Worm (Caenorhabditis elegans) whole organism, L2 larva: Measurements from ENCODE around the gene ZK380.6.

Experiments used
- C34F6.9 ChIP-seq: fragments of 150-350 bp; optimal IDR thresholded peaks from 2 replicates; lab custom pipeline; 2014; ENCODE audit warnings: missing biosample characterization, missing genetic modification characterization
- R02D3.7 ChIP-seq: fragments of 150-350 bp; optimal IDR thresholded peaks from 2 replicates; lab custom pipeline; 2014; ENCODE audit warnings: missing biosample characterization, missing genetic modification characterization
- Y55F3AM.14 ChIP-seq: fragments of 200-800 bp; sonication (Bioruptor generic); optimal IDR thresholded peaks from 2 replicates; lab custom pipeline; 2018; ENCODE audit warnings: mild to moderate bottlenecking, missing genetic modification characterization, missing compliant biosample characterization
- ZK546.5 ChIP-seq: sonication (generic microtip); optimal IDR thresholded peaks from 2 replicates; lab custom pipeline; 2017; ENCODE audit warnings: missing biosample characterization, missing genetic modification characterization
- alr-1 ChIP-seq: fragments of 150-350 bp; optimal IDR thresholded peaks from 2 replicates; lab custom pipeline; 2014; ENCODE audit warnings: missing biosample characterization, missing genetic modification characterization
- ama-1 ChIP-seq: fragments of 150-350 bp; optimal IDR thresholded peaks from 2 replicates; lab custom pipeline; 2018; ENCODE audit warnings: inconsistent platforms
- ceh-16 ChIP-seq: fragments of 150-350 bp; optimal IDR thresholded peaks from 2 replicates; lab custom pipeline; 2014; ENCODE audit warnings: missing biosample characterization, missing genetic modification characterization
- ceh-82 ChIP-seq: fragments of 150-350 bp; optimal IDR thresholded peaks from 2 replicates; lab custom pipeline; 2014; ENCODE audit warnings: missing biosample characterization, missing genetic modification characterization
- crh-2 ChIP-seq: sonication (generic microtip); optimal IDR thresholded peaks from 2 replicates; lab custom pipeline; 2017; ENCODE audit warnings: missing biosample characterization, missing genetic modification characterization
- dmd-4 ChIP-seq: sonication (generic microtip); optimal IDR thresholded peaks from 2 replicates; lab custom pipeline; 2017; ENCODE audit warnings: missing biosample characterization, missing genetic modification characterization
- egl-27 ChIP-seq: sonication (generic microtip); optimal IDR thresholded peaks from 3 replicates; lab custom pipeline; 2017; ENCODE audit warnings: missing biosample characterization, missing genetic modification reagents, missing genetic modification characterization
- elt-1 ChIP-seq: fragments of 150-350 bp; optimal IDR thresholded peaks from 2 replicates; lab custom pipeline; 2014; ENCODE audit warnings: missing biosample characterization, missing genetic modification characterization
- elt-3 ChIP-seq: sonication (generic microtip); optimal IDR thresholded peaks from 2 replicates; lab custom pipeline; 2017; ENCODE audit warnings: missing biosample characterization, missing genetic modification characterization
- fos-1 ChIP-seq: fragments of 150-350 bp; optimal IDR thresholded peaks from 2 replicates; lab custom pipeline; 2014; ENCODE audit warnings: missing biosample characterization, missing genetic modification characterization
- gmeb-1 ChIP-seq: fragments of 150-350 bp; optimal IDR thresholded peaks from 2 replicates; lab custom pipeline; 2014; ENCODE audit warnings: missing biosample characterization, missing genetic modification characterization
- lin-11 ChIP-seq: fragments of 150-350 bp; sonication (generic microtip); optimal IDR thresholded peaks from 2 replicates; lab custom pipeline; 2014; ENCODE audit warnings: missing biosample characterization, missing genetic modification characterization, inconsistent platforms, mixed read lengths
- lin-39 ChIP-seq: fragments of 150-350 bp; optimal IDR thresholded peaks from 2 replicates; lab custom pipeline; 2014; ENCODE audit warnings: missing biosample characterization, missing genetic modification reagents, missing genetic modification characterization
- lsy-2 ChIP-seq, 2 experiments: fragments of 150-350 bp in 1 of 2; sonication (generic microtip) in 1 of 2; optimal IDR thresholded peaks; 2 replicates each; lab custom pipeline; 2014 to 2017; ENCODE audit warnings: missing biosample characterization in 2 of 2, missing genetic modification characterization in 2 of 2
- mab-5 ChIP-seq: fragments of 150-350 bp; optimal IDR thresholded peaks from 2 replicates; lab custom pipeline; 2014; ENCODE audit warnings: missing biosample characterization, missing genetic modification characterization
- mbf-1 ChIP-seq: sonication (generic microtip); optimal IDR thresholded peaks from 2 replicates; lab custom pipeline; 2017; ENCODE audit warnings: missing biosample characterization, missing genetic modification characterization
- mdl-1 ChIP-seq, 2 experiments: fragments of 150-350 bp in 1 of 2; sonication (generic microtip) in 1 of 2; optimal IDR thresholded peaks; 2 replicates each; lab custom pipeline; 2017; ENCODE audit warnings: missing biosample characterization in 2 of 2, missing genetic modification characterization in 2 of 2
- nhr-11 ChIP-seq: fragments of 150-350 bp; optimal IDR thresholded peaks from 2 replicates; lab custom pipeline; 2014; ENCODE audit warnings: missing biosample characterization, missing genetic modification characterization
- nhr-129 ChIP-seq: fragments of 150-350 bp; optimal IDR thresholded peaks from 2 replicates; lab custom pipeline; 2014; ENCODE audit warnings: missing biosample characterization, missing genetic modification characterization
- nhr-21 ChIP-seq: fragments of 150-350 bp; optimal IDR thresholded peaks from 2 replicates; lab custom pipeline; 2014; ENCODE audit warnings: missing biosample characterization, missing genetic modification characterization
- nhr-23 ChIP-seq: fragments of 150-350 bp; optimal IDR thresholded peaks from 2 replicates; lab custom pipeline; 2014; ENCODE audit warnings: missing biosample characterization, missing genetic modification reagents, missing genetic modification characterization
- nhr-25 ChIP-seq: fragments of 150-350 bp; sonication (generic microtip); optimal IDR thresholded peaks from 3 replicates; lab custom pipeline; 2014; ENCODE audit warnings: missing biosample characterization, missing genetic modification characterization
- peb-1 ChIP-seq: fragments of 150-350 bp; optimal IDR thresholded peaks from 2 replicates; lab custom pipeline; 2014; ENCODE audit warnings: missing biosample characterization, missing genetic modification characterization
- sem-4 ChIP-seq: fragments of 150-350 bp; optimal IDR thresholded peaks from 2 replicates; lab custom pipeline; 2014; ENCODE audit warnings: missing biosample characterization, missing genetic modification reagents, missing genetic modification characterization
- sma-3 ChIP-seq: sonication (generic microtip); optimal IDR thresholded peaks from 2 replicates; lab custom pipeline; 2016; ENCODE audit warnings: missing genetic modification reagents, missing genetic modification characterization, missing compliant biosample characterization
- sma-9 ChIP-seq, 2 experiments: fragments of 150-350 bp in 1 of 2; sonication (generic microtip) in 1 of 2; optimal IDR thresholded peaks; 2 replicates each; lab custom pipeline; 2014 to 2016; ENCODE audit warnings: missing genetic modification characterization in 2 of 2, mild to moderate bottlenecking in 1 of 2, missing biosample characterization in 1 of 2, missing compliant biosample characterization in 1 of 2, missing genetic modification reagents in 1 of 2, moderate library complexity in 1 of 2
- snpc-4 ChIP-seq: fragments of 150-350 bp; optimal IDR thresholded peaks from 2 replicates; lab custom pipeline; 2014; ENCODE audit warnings: missing biosample characterization, missing genetic modification characterization
- unc-39 ChIP-seq: fragments of 150-350 bp; optimal IDR thresholded peaks from 2 replicates; lab custom pipeline; 2014; ENCODE audit warnings: missing biosample characterization, missing genetic modification characterization
- unc-62 ChIP-seq: fragments of 150-350 bp; optimal IDR thresholded peaks from 2 replicates; lab custom pipeline; 2014; ENCODE audit warnings: missing biosample characterization, missing genetic modification reagents, missing genetic modification characterization
- zag-1 ChIP-seq: fragments of 150-350 bp; optimal IDR thresholded peaks from 2 replicates; lab custom pipeline; 2014; ENCODE audit warnings: missing biosample characterization, missing genetic modification characterization

ZK380.6 gene

DNA sequence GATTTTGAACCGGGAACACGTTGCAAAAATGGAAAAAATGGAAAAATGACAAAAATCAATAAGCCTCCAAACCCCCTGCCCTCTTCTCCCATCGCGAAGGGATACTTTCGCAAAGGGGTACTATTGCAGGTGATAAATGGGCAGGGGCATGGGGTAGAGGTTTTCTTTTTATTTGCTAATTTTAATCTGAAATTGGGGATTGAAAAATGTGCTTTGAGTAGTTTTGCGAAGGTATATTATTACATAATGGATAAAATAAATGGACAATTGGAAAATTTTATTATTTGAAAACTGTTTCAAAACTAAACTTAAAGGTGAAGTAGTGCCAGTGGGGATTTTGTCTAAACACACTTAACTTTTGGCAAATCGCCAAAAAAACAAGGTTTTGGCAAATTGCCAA, 27.2 kb upstream of the ZK380.6 start (continued):
- TF ChIP-seq nhr-11 (tag; lab: Kevin White, UChicago): peak; percentile 72

DNA sequence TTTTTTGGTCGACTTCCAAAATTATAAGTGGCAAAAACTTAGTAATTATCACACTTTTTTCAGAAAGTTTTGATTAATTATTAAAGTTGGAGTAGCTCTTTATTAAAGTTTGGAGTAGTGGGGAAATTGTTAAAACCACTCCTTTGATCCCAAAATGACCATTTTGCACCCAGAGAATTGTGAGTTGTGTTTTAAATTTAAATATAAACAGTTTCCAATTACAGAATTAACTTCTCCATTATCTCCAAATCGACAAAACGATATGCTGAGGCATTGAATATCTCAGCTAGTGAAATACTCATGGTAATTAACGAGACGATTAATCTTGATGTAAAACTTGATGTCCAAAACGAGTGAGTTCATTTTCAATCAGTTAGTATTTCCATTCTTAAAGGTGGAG, 26.4 kb upstream of the ZK380.6 start, which contains the start of gene fbxb-58:
Gene fbxb-58, plus strand, starts transcription at position 301 of the 400 bp plus-strand sequence.
- no peak for TF ChIP-seq lin-11 (tag; lab: Kevin White, UChicago)
- TF ChIP-seq elt-1 (tag; lab: Kevin White, UChicago): no peak
- TF ChIP-seq ZK546.5 (tag; lab: Kevin White, UChicago): no peak
- no peak for TF ChIP-seq unc-39
- no peak for TF ChIP-seq ama-1 (lab: Kevin White, UChicago)
- TF ChIP-seq mdl-1 (tag; optimal IDR thresholded peaks at IDR 0.05; lab: Kevin White, UChicago): no peak
- no peak for TF ChIP-seq sem-4
- TF ChIP-seq fos-1 (tag; lab: Kevin White, UChicago): no peak
- no peak for TF ChIP-seq alr-1 (tag; lab: Kevin White, UChicago)
- no peak for TF ChIP-seq mbf-1 (tag; lab: Kevin White, UChicago)
- no peak for TF ChIP-seq lin-39 (tag; lab: Kevin White, UChicago)
- TF ChIP-seq unc-62: no peak
- no peak for TF ChIP-seq zag-1 (tag; lab: Kevin White, UChicago)
- no peak for TF ChIP-seq C34F6.9 (tag; lab: Kevin White, UChicago)
- TF ChIP-seq sma-9 (GFP tag; optimal IDR thresholded peaks at IDR 0.05; lab: Kevin White, UChicago): no peak
- TF ChIP-seq sma-9 (tag; optimal IDR thresholded peaks at IDR 0.05; lab: Kevin White, UChicago): no peak
- TF ChIP-seq nhr-11 (tag; lab: Kevin White, UChicago): no peak
- no peak for TF ChIP-seq lsy-2 (tag; optimal IDR thresholded peaks at IDR 0.05; lab: Kevin White, UChicago)
- TF ChIP-seq nhr-25 (tag; lab: Kevin White, UChicago): no peak

DNA sequence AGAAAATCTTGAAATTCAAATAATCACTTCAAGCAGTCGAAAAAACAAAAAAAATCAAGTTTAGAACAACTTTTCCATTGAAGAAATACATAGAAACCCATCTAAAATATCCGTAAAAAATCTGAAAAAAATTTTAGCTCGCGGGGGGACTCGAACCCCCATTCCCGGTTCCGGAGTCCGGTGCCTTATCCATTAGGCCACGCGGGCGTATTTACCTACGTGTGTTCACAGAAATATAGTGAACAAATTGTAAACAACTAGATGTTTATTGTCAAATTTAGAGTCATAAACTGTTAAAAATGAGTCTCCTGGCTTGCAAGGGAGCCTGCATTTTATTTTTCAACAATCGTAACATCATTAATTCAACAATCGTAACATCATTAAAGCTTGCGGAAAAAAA, 24.5 kb upstream of the ZK380.6 start:
- TF ChIP-seq peb-1 (no peak), sma-3 (no peak), ama-1 (lab: Kevin White, UChicago) (no peak), sem-4 (no peak), egl-27 (tag; lab: Kevin White, UChicago) (no peak), ceh-16 (tag; lab: Kevin White, UChicago) (no peak), nhr-129 (tag; lab: Kevin White, UChicago) (no peak)

DNA sequence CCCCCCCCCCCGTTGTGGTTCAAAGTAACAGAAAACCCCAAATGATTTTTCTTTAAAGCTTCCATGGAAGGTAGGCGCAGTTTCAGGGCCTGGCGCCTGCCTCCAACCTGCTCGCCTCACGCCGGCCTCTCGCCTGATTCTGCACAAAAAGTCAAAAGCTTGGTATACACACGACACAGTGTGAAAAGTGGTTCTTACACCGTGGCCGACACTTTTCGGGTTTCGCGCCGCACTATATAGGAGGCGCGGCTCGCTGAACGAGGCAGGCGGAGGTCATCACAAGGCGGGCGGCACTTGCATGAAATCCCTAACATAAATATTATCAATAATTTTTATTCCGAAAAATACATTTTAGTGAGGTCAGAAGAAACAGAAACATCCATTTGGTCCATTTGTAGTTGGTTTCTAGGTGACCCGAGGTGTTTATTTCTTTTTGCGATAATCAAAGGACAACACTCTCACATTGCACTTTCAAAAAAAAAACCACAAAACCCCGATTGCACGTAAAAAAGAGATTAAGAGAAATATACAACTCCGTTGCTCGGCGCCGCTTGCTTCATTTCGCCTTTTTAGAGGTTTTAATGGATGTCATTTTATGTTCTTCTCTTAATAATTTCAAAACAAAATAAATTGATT, 23.2 kb upstream of the ZK380.6 start, which contains the start of gene ZK380.2:
Gene ZK380.2, plus strand, starts transcription at position 586 of the 636 bp plus-strand sequence.
- no peak for TF ChIP-seq nhr-11 (tag; lab: Kevin White, UChicago)
- no peak for TF ChIP-seq nhr-23 (tag; lab: Kevin White, UChicago)
- TF ChIP-seq unc-39: no peak
- no peak for TF ChIP-seq mab-5 (tag; lab: Kevin White, UChicago)
- TF ChIP-seq elt-1 (tag; lab: Kevin White, UChicago): no peak
- no peak for TF ChIP-seq dmd-4 (tag; lab: Kevin White, UChicago)
- TF ChIP-seq sma-9 (GFP tag; optimal IDR thresholded peaks at IDR 0.05; lab: Kevin White, UChicago): no peak
- no peak for TF ChIP-seq sma-9 (tag; optimal IDR thresholded peaks at IDR 0.05; lab: Kevin White, UChicago)
- TF ChIP-seq nhr-21 (tag; lab: Kevin White, UChicago): no peak
- TF ChIP-seq C34F6.9 (tag; lab: Kevin White, UChicago): no peak
- TF ChIP-seq R02D3.7: no peak
- no peak for TF ChIP-seq gmeb-1
- no peak for TF ChIP-seq mdl-1 (tag; optimal IDR thresholded peaks at IDR 0.05; lab: Kevin White, UChicago)

DNA sequence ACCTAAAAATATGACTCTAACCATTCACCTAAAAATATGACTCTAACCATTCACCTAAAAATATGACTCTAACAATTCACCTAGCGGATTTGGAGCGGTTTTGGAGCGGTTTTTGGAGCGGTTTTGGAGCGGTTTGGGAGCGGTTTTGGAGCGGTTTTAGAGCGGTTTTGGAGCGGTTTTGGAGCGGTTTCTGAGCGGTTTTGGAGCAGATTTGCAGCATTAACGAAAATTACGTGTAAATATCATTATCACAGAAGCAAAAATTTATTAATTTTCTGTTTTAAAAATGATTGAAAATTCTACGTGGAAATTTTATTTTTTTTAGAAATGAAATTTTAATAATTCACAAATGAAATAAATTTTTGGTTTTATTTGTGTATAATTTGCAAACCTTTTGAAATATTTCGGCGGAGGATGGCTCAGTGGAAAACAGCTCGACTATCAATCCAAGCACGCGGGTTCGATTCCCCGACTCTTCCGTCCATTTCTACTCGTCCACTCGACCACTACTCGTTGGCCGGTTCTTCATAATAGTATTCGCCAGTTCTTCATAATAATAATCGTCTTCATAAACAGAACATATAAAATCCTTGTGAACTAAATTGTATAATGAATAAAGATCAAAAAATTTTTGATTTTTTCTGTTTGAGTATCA, 10.7 kb upstream of the ZK380.6 start:
- TF ChIP-seq nhr-21 (tag; lab: Kevin White, UChicago) (no peak), mab-5 (tag; lab: Kevin White, UChicago) (no peak), elt-3 (no peak), sma-3 (no peak), ceh-82 (tag; lab: Kevin White, UChicago) (no peak), ama-1 (lab: Kevin White, UChicago) (no peak), sem-4 (no peak), crh-2 (tag; lab: Kevin White, UChicago) (no peak), zag-1 (tag; lab: Kevin White, UChicago) (no peak), gmeb-1 (no peak), snpc-4 (tag; lab: Kevin White, UChicago) (no peak), Y55F3AM.14 (GFP tag; lab: Kevin White, UChicago) (no peak), nhr-23 (tag; lab: Kevin White, UChicago) (no peak), R02D3.7 (no peak), unc-62 (no peak)
